Worm (Caenorhabditis elegans): ENCODE data around the gene F25B4.7.

The F25B4.7 gene

ce11 chrV:5687115-5687979 is at the start of gene F25B4.7:
F25B4.7 (minus strand) TSS chrV:5687226.
- TF ChIP-seq mxl-3 (GFP tag; optimal IDR thresholded peaks at IDR 0.05) (peak; percentile 44), zag-1 (tag; optimal IDR thresholded peaks at IDR 0.05) (no peak), hlh-11 (tag; optimal IDR thresholded peaks at IDR 0.05) (peak; percentile 11), unc-62 (GFP tag; optimal IDR thresholded peaks at IDR 0.05 in 1 of 2) (peak in 1 of 2 experiments; percentile 43), unc-62 (tag; optimal IDR thresholded peaks at IDR 0.05) (no peak), Y105C5A.15 (GFP tag; IDR thresholded peaks at IDR 0.05) (no peak), pha-4 (GFP tag; IDR thresholded peaks at IDR 0.05) (no peak), pha-4 (tag; optimal IDR thresholded peaks at IDR 0.05) (no peak), F10B5.3 (tag; optimal IDR thresholded peaks at IDR 0.05) (no peak), lin-38 (GFP tag; IDR thresholded peaks at IDR 0.05) (peak; percentile 45), dmd-6 (GFP tag; IDR thresholded peaks at IDR 0.05) (0 out of 2 replicates have a peak, but pooled peaks have one; percentile 27), snpc-1.2 (GFP tag; IDR thresholded peaks at IDR 0.05) (no peak), ztf-7 (tag; optimal IDR thresholded peaks at IDR 0.05) (peak; percentile 54), mep-1 (tag; optimal IDR thresholded peaks at IDR 0.05) (no peak), lin-13 (GFP tag; optimal IDR thresholded peaks at IDR 0.05) (no peak), daf-16 (GFP tag; optimal IDR thresholded peaks at IDR 0.05) (no peak), daf-16 (tag; optimal IDR thresholded peaks at IDR 0.05) (peak; percentile 21), nhr-10 (tag; optimal IDR thresholded peaks at IDR 0.05) (no peak), aha-1 (tag) (peak; percentile 71), mes-2 (tag; optimal IDR thresholded peaks at IDR 0.05; ENCODE audit: poor library complexity, severe bottlenecking) (peak; percentile 31), lsy-2 (tag; optimal IDR thresholded peaks at IDR 0.05) (peak in 1 of 2 experiments; percentile 13), hif-1 (tag; optimal IDR thresholded peaks at IDR 0.05) (no peak), nhr-28 (tag; optimal IDR thresholded peaks at IDR 0.05) (peak; percentile 55), mdl-1 (tag; optimal IDR thresholded peaks at IDR 0.05) (peak in 1 of 2 experiments; percentile 64), snpc-4 (tag; optimal IDR thresholded peaks at IDR 0.05) (no peak), nhr-25 (tag; optimal IDR thresholded peaks at IDR 0.05; ENCODE audit: borderline replicate concordance, insufficient read depth) (no peak), hlh-30 (tag; optimal IDR thresholded peaks at IDR 0.05; ENCODE audit: insufficient read depth) (peak; percentile 50)

ce11 chrV:5736068-5736467 is 49.0 kb upstream of the F25B4.7 start, which contains the start of gene K09H11.6:
K09H11.6 (minus strand) TSS chrV:5736168.
- TF ChIP-seq madf-5 (GFP tag; IDR thresholded peaks at IDR 0.05) (no peak), ceh-82 (tag; optimal IDR thresholded peaks at IDR 0.05) (no peak), ZK546.5 (tag; optimal IDR thresholded peaks at IDR 0.05) (no peak), aha-1 (tag) (no peak), lin-1 (GFP tag; IDR thresholded peaks at IDR 0.05) (no peak), duxl-1 (tag; optimal IDR thresholded peaks at IDR 0.05; ENCODE audit: poor library complexity) (no peak), lim-7 (GFP tag; IDR thresholded peaks at IDR 0.05) (no peak), dve-1 (tag; optimal IDR thresholded peaks at IDR 0.05; ENCODE audit: insufficient read depth) (no peak), lir-3 (tag; optimal IDR thresholded peaks at IDR 0.05) (no peak), F44E2.7 (GFP tag; IDR thresholded peaks at IDR 0.05) (no peak)

ce11 chrV:5730783-5731182 is 43.8 kb upstream of the F25B4.7 start, which contains the start of gene K09H11.15:
K09H11.15 (minus strand) TSS chrV:5730883.
- TF ChIP-seq lin-15B (tag; optimal IDR thresholded peaks at IDR 0.05) (no peak), ceh-20 (GFP tag; IDR thresholded peaks at IDR 0.05) (no peak), D1046.2 (GFP tag; IDR thresholded peaks at IDR 0.05) (no peak), jun-1 (tag; optimal IDR thresholded peaks at IDR 0.05) (no peak), dmd-8 (GFP tag; IDR thresholded peaks at IDR 0.05) (no peak), fos-1 (tag; optimal IDR thresholded peaks at IDR 0.05) (no peak), ztf-7 (tag; optimal IDR thresholded peaks at IDR 0.05) (no peak), F44E2.7 (GFP tag; IDR thresholded peaks at IDR 0.05) (no peak), egl-27 (tag; optimal IDR thresholded peaks at IDR 0.05) (no peak), F49E8.2 (tag; optimal IDR thresholded peaks at IDR 0.05; ENCODE audit: borderline replicate concordance) (no peak), daf-19 (GFP tag; conservative IDR thresholded peaks at IDR 0.05) (no peak)

All from whole organism, L4 larva.